Worm (Caenorhabditis elegans) whole organism, L3 larva: ENCODE data around the gene Y9C9A.16.

Source experiments
- R02D3.7 ChIP-seq: fragments of 150-350 bp; optimal IDR thresholded peaks from 2 replicates; lab custom pipeline; 2014; ENCODE audit warnings: missing biosample characterization, missing genetic modification characterization
- ama-1 ChIP-seq: fragments of 150-350 bp; optimal IDR thresholded peaks from 2 replicates; lab custom pipeline; 2018
- ceh-28 ChIP-seq: fragments of 150-350 bp; optimal IDR thresholded peaks from 2 replicates; lab custom pipeline; 2014; ENCODE audit warnings: missing biosample characterization, missing genetic modification reagents, missing genetic modification characterization
- ceh-9 ChIP-seq: sonication (generic microtip); optimal IDR thresholded peaks from 2 replicates; lab custom pipeline; 2018; ENCODE audit warnings: missing biosample characterization, missing genetic modification characterization
- elt-1 ChIP-seq: fragments of 150-350 bp; optimal IDR thresholded peaks from 2 replicates; lab custom pipeline; 2014; ENCODE audit warnings: missing biosample characterization, missing genetic modification characterization
- elt-2 ChIP-seq: sonication (generic microtip); optimal IDR thresholded peaks from 2 replicates; lab custom pipeline; 2016; ENCODE audit warnings: missing genetic modification reagents, mild to moderate bottlenecking, missing genetic modification characterization, missing compliant biosample characterization
- elt-3 ChIP-seq, 3 experiments: fragments of 150-350 bp in 1 of 3; sonication (generic microtip) in 2 of 3; optimal IDR thresholded peaks; 2 replicates in 2 of 3; 4 replicates in 1 of 3; lab custom pipeline; 2014 to 2017; ENCODE audit warnings: missing biosample characterization in 3 of 3, missing genetic modification characterization in 3 of 3
- fkh-10 ChIP-seq: sonication (generic microtip); optimal IDR thresholded peaks from 2 replicates; lab custom pipeline; 2017; ENCODE audit warnings: missing biosample characterization, missing genetic modification reagents, missing genetic modification characterization
- fkh-2 ChIP-seq: fragments of 150-350 bp; optimal IDR thresholded peaks from 2 replicates; lab custom pipeline; 2014; ENCODE audit warnings: missing biosample characterization, missing genetic modification reagents, missing genetic modification characterization
- fos-1 ChIP-seq: fragments of 150-350 bp; optimal IDR thresholded peaks from 2 replicates; lab custom pipeline; 2014; ENCODE audit warnings: missing biosample characterization, missing genetic modification characterization
- hmg-11 ChIP-seq: sonication (generic microtip); optimal IDR thresholded peaks from 2 replicates; lab custom pipeline; 2016; ENCODE audit warnings: missing genetic modification characterization, missing compliant biosample characterization
- jun-1 ChIP-seq: fragments of 150-350 bp; optimal IDR thresholded peaks from 2 replicates; lab custom pipeline; 2014; ENCODE audit warnings: missing biosample characterization, missing genetic modification reagents, missing genetic modification characterization
- lin-15B ChIP-seq: fragments of 150-350 bp; optimal IDR thresholded peaks from 2 replicates; lab custom pipeline; 2014; ENCODE audit warnings: missing biosample characterization, missing genetic modification characterization
- lin-39 ChIP-seq: fragments of 150-350 bp; optimal IDR thresholded peaks from 2 replicates; lab custom pipeline; 2018; ENCODE audit warnings: missing biosample characterization, missing genetic modification reagents, missing genetic modification characterization
- lsy-12 ChIP-seq: sonication (generic microtip); optimal IDR thresholded peaks from 2 replicates; lab custom pipeline; 2016; ENCODE audit warnings: mild to moderate bottlenecking, missing genetic modification characterization, missing compliant biosample characterization
- mdl-1 ChIP-seq: fragments of 150-350 bp; optimal IDR thresholded peaks from 2 replicates; lab custom pipeline; 2014; ENCODE audit warnings: missing biosample characterization, missing genetic modification characterization
- mml-1 ChIP-seq: fragments of 150-350 bp; sonication (generic microtip); optimal IDR thresholded peaks from 3 replicates; lab custom pipeline; 2014; ENCODE audit warnings: missing biosample characterization, missing genetic modification characterization
- nfya-1 ChIP-seq: sonication (generic microtip); optimal IDR thresholded peaks from 2 replicates; lab custom pipeline; 2017; ENCODE audit warnings: missing genetic modification characterization, mild to moderate bottlenecking, missing compliant biosample characterization, antibody characterized with exemption, moderate library complexity; ENCODE audit not compliant: insufficient read depth
- nhr-12 ChIP-seq: fragments of 150-350 bp; optimal IDR thresholded peaks from 2 replicates; lab custom pipeline; 2014; ENCODE audit warnings: missing biosample characterization, missing genetic modification characterization
- nhr-23 ChIP-seq: fragments of 150-350 bp; optimal IDR thresholded peaks from 2 replicates; lab custom pipeline; 2014; ENCODE audit warnings: missing biosample characterization, missing genetic modification reagents, missing genetic modification characterization
- nhr-237 ChIP-seq: fragments of 150-350 bp; optimal IDR thresholded peaks from 2 replicates; lab custom pipeline; 2014; ENCODE audit warnings: missing biosample characterization, missing genetic modification characterization
- nhr-25 ChIP-seq: sonication (generic microtip); optimal IDR thresholded peaks from 2 replicates; lab custom pipeline; 2017; ENCODE audit warnings: missing biosample characterization, missing genetic modification characterization
- nhr-28 ChIP-seq: fragments of 150-350 bp; optimal IDR thresholded peaks from 2 replicates; lab custom pipeline; 2014; ENCODE audit warnings: missing biosample characterization, missing genetic modification characterization
- nhr-43 ChIP-seq: sonication (generic microtip); optimal IDR thresholded peaks from 2 replicates; lab custom pipeline; 2016; ENCODE audit warnings: mild to moderate bottlenecking, missing genetic modification characterization, missing compliant biosample characterization; ENCODE audit not compliant: poor library complexity, severe bottlenecking
- nhr-67 ChIP-seq: fragments of 150-350 bp; optimal IDR thresholded peaks from 2 replicates; lab custom pipeline; 2014; ENCODE audit warnings: missing biosample characterization, missing genetic modification characterization
- nhr-76 ChIP-seq: fragments of 150-350 bp; sonication (generic microtip); optimal IDR thresholded peaks from 5 replicates; lab custom pipeline; 2014; ENCODE audit warnings: missing biosample characterization, missing genetic modification characterization
- nhr-77 ChIP-seq: fragments of 150-350 bp; optimal IDR thresholded peaks from 2 replicates; lab custom pipeline; 2014; ENCODE audit warnings: missing biosample characterization, missing genetic modification characterization
- pha-4 ChIP-seq: fragments of 150-350 bp; optimal IDR thresholded peaks from 2 replicates; lab custom pipeline; 2014; ENCODE audit warnings: missing biosample characterization, missing genetic modification reagents, missing genetic modification characterization
- pqm-1 ChIP-seq: fragments of 150-350 bp; optimal IDR thresholded peaks from 2 replicates; lab custom pipeline; 2017; ENCODE audit warnings: missing biosample characterization, missing genetic modification characterization, inconsistent platforms
- sea-2 ChIP-seq: fragments of 150-350 bp; sonication (generic microtip); optimal IDR thresholded peaks from 4 replicates; lab custom pipeline; 2014; ENCODE audit warnings: missing biosample characterization, missing genetic modification reagents, missing genetic modification characterization
- skn-1 ChIP-seq: fragments of 150-350 bp; optimal IDR thresholded peaks from 2 replicates; lab custom pipeline; 2014; ENCODE audit warnings: missing biosample characterization, missing genetic modification characterization
- snpc-4 ChIP-seq: fragments of 150-350 bp; optimal IDR thresholded peaks from 2 replicates; lab custom pipeline; 2014; ENCODE audit warnings: missing biosample characterization, missing genetic modification characterization
- tbx-2 ChIP-seq: sonication (generic microtip); optimal IDR thresholded peaks from 2 replicates; lab custom pipeline; 2016; ENCODE audit warnings: mild to moderate bottlenecking, missing genetic modification characterization, missing compliant biosample characterization
- unc-62 ChIP-seq: fragments of 150-350 bp; sonication (generic microtip); optimal IDR thresholded peaks from 4 replicates; lab custom pipeline; 2014; ENCODE audit warnings: missing biosample characterization, missing genetic modification reagents, missing genetic modification characterization
- zag-1 ChIP-seq: fragments of 150-350 bp; optimal IDR thresholded peaks from 2 replicates; lab custom pipeline; 2014; ENCODE audit warnings: missing biosample characterization, missing genetic modification characterization
- ztf-11 ChIP-seq: fragments of 150-350 bp; optimal IDR thresholded peaks from 2 replicates; lab custom pipeline; 2014; ENCODE audit warnings: missing biosample characterization, missing genetic modification characterization
- ztf-4 ChIP-seq: fragments of 150-350 bp; optimal IDR thresholded peaks from 2 replicates; lab custom pipeline; 2014; ENCODE audit warnings: missing biosample characterization, missing genetic modification characterization

Y9C9A.16 gene

ce11 chrIV:4937647-4938046 is 38.3 kb downstream of the Y9C9A.16 start, which contains the start of gene fbxa-86:
Gene fbxa-86, minus strand, starts transcription at chrIV:4938013.
- TF ChIP-seq zag-1 (tag; lab: Kevin White, UChicago) (no peak), elt-2 (tag; lab: Kevin White, UChicago) (peak; percentile 57), elt-1 (tag; lab: Kevin White, UChicago) (no peak), fos-1 (tag; lab: Kevin White, UChicago) (no peak), pqm-1 (tag; lab: Kevin White, UChicago) (peak; percentile 30), elt-3 (tag; optimal IDR thresholded peaks at IDR 0.05; lab: Kevin White, UChicago) (no peak)

DNA sequence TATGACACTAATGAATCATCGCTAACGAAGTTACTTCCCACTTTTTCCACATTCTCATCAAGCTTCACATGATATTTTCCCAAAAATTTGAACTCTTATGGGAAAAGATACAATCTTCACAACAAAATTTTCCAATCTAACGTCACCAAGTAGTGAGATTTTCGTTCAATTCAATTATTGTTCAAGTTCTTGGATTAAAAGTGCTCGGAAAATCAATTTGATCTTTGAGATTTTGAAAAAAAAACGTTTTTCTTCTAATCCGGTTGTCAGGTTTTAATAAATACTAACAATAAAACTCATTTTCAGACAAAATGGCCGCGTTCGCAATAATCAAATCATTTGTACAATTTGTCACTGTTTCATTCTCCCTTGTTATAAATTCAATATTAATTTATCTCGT is 41.8 kb downstream of the Y9C9A.16 start, which contains the start of gene str-153:
TSS of gene str-153 (plus strand) at position 301 of the 400 bp plus-strand sequence.
- TF ChIP-seq lin-15B (tag; lab: Kevin White, UChicago) (no peak), pha-4 (tag; lab: Kevin White, UChicago) (no peak), elt-1 (tag; lab: Kevin White, UChicago) (no peak), fkh-2 (tag; lab: Kevin White, UChicago) (no peak), nhr-76 (no peak), elt-3 (tag; optimal IDR thresholded peaks at IDR 0.05; lab: Kevin White, UChicago) (no peak), fkh-10 (GFP tag; lab: Kevin White, UChicago) (no peak), nhr-12 (no peak), R02D3.7 (no peak), jun-1 (tag; lab: Kevin White, UChicago) (no peak), nhr-25 (tag; lab: Kevin White, UChicago) (no peak), nhr-23 (tag; lab: Kevin White, UChicago) (no peak), ama-1 (lab: Kevin White, UChicago) (no peak), nhr-237 (tag; lab: Kevin White, UChicago) (no peak), fos-1 (tag; lab: Kevin White, UChicago) (no peak), snpc-4 (tag; lab: Kevin White, UChicago) (no peak)

DNA sequence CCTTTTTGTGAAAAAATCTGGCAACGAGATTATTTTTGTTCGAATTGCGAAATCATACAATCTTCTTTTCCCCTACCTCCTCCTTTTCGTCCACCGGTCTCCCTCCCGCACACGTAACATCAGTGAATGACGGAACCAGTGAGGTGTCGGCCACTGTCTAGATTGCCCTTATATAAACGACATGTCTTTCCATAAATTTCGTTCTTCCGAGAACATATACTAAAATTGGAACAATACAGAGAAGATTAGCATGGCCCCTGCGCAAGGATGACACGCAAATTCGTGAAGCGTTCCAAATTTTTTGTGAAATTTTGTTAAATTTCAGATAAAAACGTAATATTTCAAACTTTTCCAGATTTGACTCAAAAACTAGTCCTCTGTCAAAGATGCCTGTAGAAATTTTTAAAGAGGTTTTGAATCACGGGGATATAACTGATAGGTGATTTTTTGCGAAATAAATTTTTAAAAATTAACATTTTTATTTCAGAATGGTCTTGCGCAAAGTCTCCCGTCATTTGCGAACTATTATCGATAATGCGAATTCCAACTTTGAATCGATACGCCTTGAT is 45.1 kb downstream of the Y9C9A.16 start:
- TF ChIP-seq nhr-28 (no peak), ama-1 (lab: Kevin White, UChicago) (no peak), sea-2 (GFP tag; lab: Kevin White, UChicago) (no peak), fos-1 (tag; lab: Kevin White, UChicago) (no peak), mml-1 (tag; lab: Kevin White, UChicago) (no peak), mdl-1 (tag; lab: Kevin White, UChicago) (no peak), ztf-11 (tag; lab: Kevin White, UChicago) (no peak), nhr-67 (tag; lab: Kevin White, UChicago) (no peak), lin-39 (no peak), hmg-11 (tag; lab: Kevin White, UChicago) (no peak), ztf-4 (tag; lab: Kevin White, UChicago) (no peak), lsy-12 (tag; lab: Kevin White, UChicago) (no peak), fkh-10 (GFP tag; lab: Kevin White, UChicago) (no peak), elt-2 (tag; lab: Kevin White, UChicago) (peak; percentile 4), skn-1 (tag; lab: Kevin White, UChicago) (no peak), elt-1 (tag; lab: Kevin White, UChicago) (no peak), unc-62 (GFP tag; lab: Kevin White, UChicago) (no peak), nhr-77 (tag; lab: Kevin White, UChicago) (no peak), nhr-25 (tag; lab: Kevin White, UChicago) (peak; percentile 24), tbx-2 (tag; lab: Kevin White, UChicago) (no peak), snpc-4 (tag; lab: Kevin White, UChicago) (peak; percentile 95), ceh-9 (tag; lab: Kevin White, UChicago) (no peak), nhr-43 (tag; lab: Kevin White, UChicago) (peak; percentile 65), ceh-28 (no peak), nfya-1 (tag; lab: Kevin White, UChicago) (peak; percentile 23)
